Fruit fly (Drosophila melanogaster) S2 (cell line): Measurements from ENCODE around the gene Elp6.

Source experiments
- CG8478 ChIP-seq: fragments of >200 bp; optimal IDR thresholded peaks from 2 replicates; lab custom pipeline; 2018
- CTCF ChIP-seq, 2 experiments: fragments of >200 bp; optimal IDR thresholded peaks; 2 replicates each; lab custom pipeline; 2018

- TF ChIP-seq CTCF (optimal IDR thresholded peaks at IDR 0.05; lab: Kevin White, UChicago) (no peak), CG8478 (lab: Kevin White, UChicago) (no peak)
These were observed 2.2 kb downstream of the Elp6 start, which contains the start of gene Dic1 for dm6 chr3R:13364175-13365174.
